Worm (Caenorhabditis elegans): ENCODE measurements around the gene C45B11.8.

DNA sequence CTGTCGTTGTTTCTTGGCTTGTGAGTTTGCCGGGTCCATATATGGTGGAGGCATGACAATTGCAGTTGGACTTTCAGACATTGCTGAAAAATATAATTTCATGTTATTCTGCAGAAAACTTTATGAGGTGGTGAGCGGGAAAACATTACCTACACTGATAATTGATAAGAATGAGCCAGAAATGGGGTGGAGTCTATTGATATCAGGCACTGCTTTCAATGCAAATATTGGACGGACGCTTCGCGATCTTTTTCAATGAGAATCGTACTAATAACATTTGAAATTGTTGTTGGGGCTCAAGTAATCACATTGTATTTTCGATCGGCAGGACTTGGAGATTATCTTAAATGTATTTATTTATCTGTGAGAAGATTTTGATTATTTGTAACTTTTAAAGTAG lies 18.6 kb downstream of the C45B11.8 start, which contains the start of gene T04C12.1:
- TF ChIP-seq pqm-1 (tag; optimal IDR thresholded peaks at IDR 0.05) (no peak), pha-4 (tag; optimal IDR thresholded peaks at IDR 0.05) (no peak), dmd-4 (tag; optimal IDR thresholded peaks at IDR 0.05; ENCODE audit: borderline replicate concordance) (no peak), fkh-10 (GFP tag; optimal IDR thresholded peaks at IDR 0.05) (no peak), pros-1 (tag; optimal IDR thresholded peaks at IDR 0.05) (no peak), hlh-15 (tag; optimal IDR thresholded peaks at IDR 0.05) (no peak), pha-2 (tag; optimal IDR thresholded peaks at IDR 0.05) (no peak), dve-1 (tag; optimal IDR thresholded peaks at IDR 0.05) (no peak), fax-1 (tag; optimal IDR thresholded peaks at IDR 0.05) (no peak), ceh-2 (tag; optimal IDR thresholded peaks at IDR 0.05) (no peak)
